Worm (Caenorhabditis elegans): ENCODE results near the gene C17H11.5.

DNA sequence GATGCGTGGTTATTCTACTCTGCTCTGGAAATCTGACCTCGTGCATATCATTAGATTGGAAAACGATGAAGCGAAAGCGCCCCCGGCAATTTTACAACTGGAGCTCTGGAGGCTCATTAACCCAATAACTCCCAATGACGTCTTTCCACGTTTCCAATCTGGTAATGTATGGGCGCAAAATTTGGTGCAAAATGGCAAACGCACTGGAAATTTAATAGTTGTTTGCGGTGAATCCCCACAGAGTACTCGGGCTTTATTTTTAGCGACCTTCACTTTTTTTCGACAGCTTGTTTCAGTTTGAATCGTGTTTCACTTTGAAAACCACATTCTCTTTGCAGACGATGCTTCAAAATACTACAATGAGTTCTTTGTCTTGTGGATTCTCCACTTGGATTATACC lies 11.3 kb downstream of the C17H11.5 start, which contains the start of gene C17H11.1:
- TF ChIP-seq lin-15B (tag; optimal IDR thresholded peaks at IDR 0.05) (no peak), unc-62 (GFP tag; optimal IDR thresholded peaks at IDR 0.05) (no peak), elt-1 (tag; optimal IDR thresholded peaks at IDR 0.05) (no peak), nhr-12 (tag; optimal IDR thresholded peaks at IDR 0.05) (no peak), nhr-25 (tag; optimal IDR thresholded peaks at IDR 0.05) (no peak), ama-1 (optimal IDR thresholded peaks at IDR 0.05) (no peak), elt-2 (tag; optimal IDR thresholded peaks at IDR 0.05) (no peak), unc-39 (tag; optimal IDR thresholded peaks at IDR 0.05) (no peak), lin-39 (tag; optimal IDR thresholded peaks at IDR 0.05) (no peak), ztf-11 (tag; optimal IDR thresholded peaks at IDR 0.05) (no peak)

All from whole organism, L3 larva.